Worm (Caenorhabditis elegans) whole organism, young adult: ENCODE measurements around the gene C51E3.6.

Experiments used
- D2030.7 ChIP-seq: fragments of 200-800 bp; sonication (Bioruptor generic); IDR thresholded peaks from 2 replicates; pipeline ENCODE4 v1.3.6; 2022; ENCODE audit warnings: missing genetic modification reagents, missing genetic modification characterization, missing compliant biosample characterization
- F57C9.4 ChIP-seq: sonication (generic microtip); optimal IDR thresholded peaks from 2 replicates; lab custom pipeline; 2017; ENCODE audit warnings: mild to moderate bottlenecking, missing genetic modification characterization, missing compliant biosample characterization
- Y53F4B.3 ChIP-seq: fragments of 200-800 bp; sonication (Bioruptor generic); IDR thresholded peaks from 2 replicates; pipeline ENCODE4 v1.3.6; 2022; ENCODE audit warnings: missing genetic modification reagents, missing genetic modification characterization, missing compliant biosample characterization
- Y53G8AR.9 ChIP-seq: fragments of 200-800 bp; sonication (Bioruptor generic); conservative IDR thresholded peaks from 2 replicates; pipeline ENCODE4 v1.3.6; 2022; ENCODE audit warnings: missing genetic modification reagents, missing genetic modification characterization, missing compliant biosample characterization
- ZK185.1 ChIP-seq: sonication (generic microtip); optimal IDR thresholded peaks from 2 replicates; lab custom pipeline; 2016; ENCODE audit warnings: mild to moderate bottlenecking, missing genetic modification characterization, missing compliant biosample characterization; ENCODE audit not compliant: poor library complexity, severe bottlenecking
- ama-1 ChIP-seq, 3 experiments: fragments of 150-350 bp in 1 of 3; sonication (generic microtip) in 2 of 3; optimal IDR thresholded peaks; 2 replicates each; lab custom pipeline; 2014 to 2018; ENCODE audit warnings: missing biosample characterization in 2 of 3, missing genetic modification characterization in 2 of 3, missing genetic modification reagents in 2 of 3
- aptf-3 ChIP-seq: fragments of 200-800 bp; sonication (Bioruptor generic); IDR thresholded peaks from 2 replicates; pipeline ENCODE4 v1.3.6; 2022; ENCODE audit warnings: missing genetic modification characterization, missing compliant biosample characterization
- attf-5 ChIP-seq: fragments of 200-800 bp; sonication (Bioruptor generic); optimal IDR thresholded peaks from 2 replicates; lab custom pipeline; 2018; ENCODE audit warnings: mild to moderate bottlenecking, missing genetic modification characterization, missing compliant biosample characterization
- attf-6 ChIP-seq: fragments of 200-800 bp; sonication (Bioruptor generic); IDR thresholded peaks from 2 replicates; pipeline ENCODE4 v1.3.6; 2022; ENCODE audit warnings: missing genetic modification reagents, missing genetic modification characterization, missing compliant biosample characterization
- dox-1 ChIP-seq: fragments of 200-800 bp; sonication (Bioruptor generic); IDR thresholded peaks from 2 replicates; pipeline ENCODE4 v1.3.6; 2022; ENCODE audit warnings: missing genetic modification reagents, missing genetic modification characterization, missing compliant biosample characterization
- dpff-1 ChIP-seq: sonication (generic microtip); optimal IDR thresholded peaks from 2 replicates; lab custom pipeline; 2017; ENCODE audit warnings: mild to moderate bottlenecking, missing genetic modification characterization, missing compliant biosample characterization
- egl-18 ChIP-seq: fragments of 200-800 bp; sonication (Bioruptor generic); IDR thresholded peaks from 2 replicates; pipeline ENCODE4 v1.3.6; 2022; ENCODE audit warnings: missing genetic modification reagents, missing genetic modification characterization, missing compliant biosample characterization
- fkh-3 ChIP-seq: sonication (generic microtip); optimal IDR thresholded peaks from 2 replicates; lab custom pipeline; 2016; ENCODE audit warnings: mild to moderate bottlenecking, missing genetic modification characterization, missing compliant biosample characterization
- him-1 ChIP-seq: sonication (generic microtip); optimal IDR thresholded peaks from 2 replicates; lab custom pipeline; 2016; ENCODE audit warnings: missing genotype, missing genetic modification reagents, missing genetic modification characterization, missing compliant biosample characterization
- hrde-1 ChIP-seq: sonication (generic microtip); optimal IDR thresholded peaks from 2 replicates; lab custom pipeline; 2016; ENCODE audit warnings: missing genetic modification characterization, mild to moderate bottlenecking, missing compliant biosample characterization, moderate library complexity, missing genotype, missing genetic modification reagents, borderline replicate concordance
- let-607 ChIP-seq, 2 experiments: fragments of 200-800 bp in 1 of 2; sonication (Bioruptor generic) in 1 of 2; sonication (generic microtip) in 1 of 2; optimal IDR thresholded peaks; 2 replicates each; lab custom pipeline; 2016 to 2018; ENCODE audit warnings: mild to moderate bottlenecking in 2 of 2, missing compliant biosample characterization in 2 of 2, missing genetic modification characterization in 2 of 2, moderate library complexity in 2 of 2, missing genotype in 1 of 2
- lsl-1 ChIP-seq: fragments of 200-800 bp; sonication (Bioruptor generic); optimal IDR thresholded peaks from 2 replicates; lab custom pipeline; 2018; ENCODE audit warnings: mild to moderate bottlenecking, missing genetic modification characterization, moderate library complexity, missing compliant biosample characterization
- lsy-27 ChIP-seq: sonication (generic microtip); optimal IDR thresholded peaks from 2 replicates; lab custom pipeline; 2017; ENCODE audit warnings: missing genetic modification characterization, mild to moderate bottlenecking, missing compliant biosample characterization, antibody characterized with exemption, missing genotype, borderline replicate concordance; ENCODE audit not compliant: insufficient read depth
- mes-4 ChIP-seq: sonication (generic microtip); optimal IDR thresholded peaks from 2 replicates; lab custom pipeline; 2016; ENCODE audit warnings: missing genotype, missing genetic modification characterization, missing compliant biosample characterization
- mxl-1 ChIP-seq: sonication (generic microtip); optimal IDR thresholded peaks from 2 replicates; lab custom pipeline; 2016; ENCODE audit warnings: missing genetic modification characterization, missing compliant biosample characterization
- nfya-1 ChIP-seq: sonication (generic microtip); optimal IDR thresholded peaks from 2 replicates; lab custom pipeline; 2017; ENCODE audit warnings: antibody characterized with exemption, missing compliant biosample characterization, missing genetic modification characterization, borderline replicate concordance; ENCODE audit not compliant: insufficient read depth
- nhr-120 ChIP-seq: fragments of 200-800 bp; sonication (Bioruptor generic); IDR thresholded peaks from 2 replicates; pipeline ENCODE4 v1.3.6; 2022; ENCODE audit warnings: missing genetic modification characterization, missing compliant biosample characterization
- nhr-27 ChIP-seq: fragments of 200-800 bp; sonication (Bioruptor generic); optimal IDR thresholded peaks from 2 replicates; lab custom pipeline; 2018; ENCODE audit warnings: mild to moderate bottlenecking, missing genetic modification characterization, moderate library complexity, missing compliant biosample characterization
- nhr-80 ChIP-seq: sonication (generic microtip); optimal IDR thresholded peaks from 2 replicates; lab custom pipeline; 2016; ENCODE audit warnings: missing genetic modification characterization, missing compliant biosample characterization
- rcor-1 ChIP-seq: fragments of 200-800 bp; sonication (Bioruptor generic); IDR thresholded peaks from 2 replicates; pipeline ENCODE4 v1.3.6; 2022; ENCODE audit warnings: missing genetic modification reagents, missing genetic modification characterization, missing compliant biosample characterization
- sdz-38 ChIP-seq: sonication (generic microtip); optimal IDR thresholded peaks from 2 replicates; lab custom pipeline; 2016; ENCODE audit warnings: missing genotype, missing genetic modification characterization, missing compliant biosample characterization
- sea-2 ChIP-seq: fragments of 200-800 bp; sonication (Bioruptor generic); IDR thresholded peaks from 2 replicates; pipeline ENCODE4 v1.3.6; 2022; ENCODE audit warnings: missing genetic modification characterization, missing compliant biosample characterization
- snpc-1.1 ChIP-seq: sonication (generic microtip); optimal IDR thresholded peaks from 2 replicates; lab custom pipeline; 2017; ENCODE audit warnings: missing genetic modification characterization, mild to moderate bottlenecking, missing compliant biosample characterization, antibody characterized with exemption, moderate library complexity, missing genotype, missing genetic modification reagents; ENCODE audit not compliant: insufficient read depth
- snpc-1.3 ChIP-seq: sonication (generic microtip); optimal IDR thresholded peaks from 2 replicates; lab custom pipeline; 2017; ENCODE audit warnings: missing genetic modification characterization, mild to moderate bottlenecking, missing compliant biosample characterization, antibody characterized with exemption, moderate library complexity, missing genotype, missing genetic modification reagents; ENCODE audit not compliant: insufficient read depth
- tbp1 ChIP-seq: fragments of 200-800 bp; sonication (Bioruptor generic); optimal IDR thresholded peaks from 2 replicates; lab custom pipeline; 2018; ENCODE audit warnings: mild to moderate bottlenecking, missing genetic modification characterization, missing compliant biosample characterization
- unc-62 ChIP-seq: fragments of 150-350 bp; optimal IDR thresholded peaks from 2 replicates; lab custom pipeline; 2014; ENCODE audit warnings: missing biosample characterization, missing genetic modification reagents, missing genetic modification characterization
- xnd-1 ChIP-seq: sonication (generic microtip); optimal IDR thresholded peaks from 2 replicates; lab custom pipeline; 2016; ENCODE audit warnings: missing genotype, missing genetic modification reagents, missing genetic modification characterization, missing compliant biosample characterization

C51E3.6 gene

DNA sequence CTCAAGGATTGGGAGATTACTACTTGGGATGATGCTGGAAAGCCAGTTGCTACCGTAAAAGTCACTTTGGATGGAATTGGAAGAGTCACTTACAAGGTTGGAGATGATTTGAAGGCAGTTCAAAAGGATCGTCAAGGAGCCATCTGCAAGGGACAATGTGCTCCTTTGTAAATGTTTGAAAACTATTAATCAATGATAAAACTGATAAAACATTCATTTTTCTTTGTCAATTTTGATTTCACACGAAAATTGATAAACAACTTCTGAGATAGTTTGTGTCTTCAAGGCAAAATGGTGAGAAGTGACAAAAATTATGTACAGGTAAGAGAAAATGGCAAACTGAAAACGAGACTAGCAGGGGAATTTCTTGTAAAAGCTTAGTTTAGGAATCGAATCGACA is 36.1 kb upstream of the C51E3.6 start:
- no peak for TF ChIP-seq sdz-38
- TF ChIP-seq rcor-1 (GFP tag; lab: Robert Waterston, UW), result no peak
- no peak for TF ChIP-seq Y53F4B.3 (GFP tag; lab: Robert Waterston, UW)
- TF ChIP-seq Y53G8AR.9 (GFP tag; lab: Robert Waterston, UW), result no peak
- TF ChIP-seq lsl-1 (GFP tag; lab: Kevin White, UChicago), result no peak
- TF ChIP-seq nhr-120, result no peak

DNA sequence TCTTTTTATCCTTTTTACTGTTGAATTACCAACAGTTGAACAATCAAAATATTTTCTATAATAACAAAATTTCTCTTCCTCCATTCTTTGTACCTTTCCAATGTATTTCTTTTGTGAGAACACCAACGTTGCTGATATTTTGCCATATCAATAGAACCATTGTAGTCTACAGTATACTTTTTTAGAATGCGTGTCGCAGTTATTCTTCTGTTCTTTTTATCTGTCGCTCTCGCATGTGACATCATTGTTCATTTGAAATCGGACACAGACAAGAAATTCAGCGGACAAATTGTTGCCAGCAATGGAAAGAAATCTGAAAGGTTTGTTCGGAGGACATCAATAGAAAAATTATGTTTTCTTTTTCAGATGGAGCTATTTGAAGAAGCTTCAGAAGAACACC is 35.6 kb upstream of the C51E3.6 start, which contains the start of gene ZK856.7:
Gene ZK856.7, plus strand, starts transcription at position 186 of the 400 bp plus-strand sequence.
- TF ChIP-seq egl-18 (GFP tag; lab: Robert Waterston, UW) (no peak), ama-1 (optimal IDR thresholded peaks at IDR 0.05; lab: Kevin White, UChicago) (no peak), ama-1 (GFP tag; optimal IDR thresholded peaks at IDR 0.05; lab: Kevin White, UChicago) (peak in 1 of 2 experiments; percentile 7)

DNA sequence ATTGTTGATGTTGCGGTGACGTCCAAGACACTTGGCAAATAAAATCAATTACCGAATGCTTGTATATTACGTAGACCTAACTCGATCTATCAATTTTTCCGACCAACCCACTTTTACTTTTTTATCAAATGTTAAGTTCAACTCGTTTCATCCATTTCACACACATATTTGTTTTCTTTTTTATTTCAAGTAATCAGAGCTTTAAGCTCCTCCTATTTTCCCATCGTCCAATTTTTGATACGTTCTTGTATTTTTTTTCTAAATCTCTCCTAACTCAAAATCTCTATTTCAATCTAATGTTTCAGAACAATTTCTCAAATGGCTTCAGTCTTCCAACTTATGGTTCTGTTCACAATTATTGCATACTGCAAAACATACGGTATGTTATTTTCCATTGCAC is 32.1 kb upstream of the C51E3.6 start, which contains the start of gene ZK856.6:
Gene ZK856.6, plus strand, starts transcription at position 301 of the 400 bp plus-strand sequence.
- TF ChIP-seq attf-5 (no peak), him-1 (tag; lab: Kevin White, UChicago) (no peak), F57C9.4 (tag; lab: Kevin White, UChicago) (no peak), nhr-27 (tag; lab: Kevin White, UChicago) (no peak), sea-2 (GFP tag; lab: Robert Waterston, UW) (no peak), unc-62 (GFP tag; lab: Kevin White, UChicago) (no peak), nfya-1 (tag; lab: Kevin White, UChicago) (no peak), snpc-1.1 (no peak), D2030.7 (GFP tag; lab: Robert Waterston, UW) (no peak), dpff-1 (no peak), mes-4 (tag; lab: Kevin White, UChicago) (no peak), Y53F4B.3 (GFP tag; lab: Robert Waterston, UW) (no peak)

DNA sequence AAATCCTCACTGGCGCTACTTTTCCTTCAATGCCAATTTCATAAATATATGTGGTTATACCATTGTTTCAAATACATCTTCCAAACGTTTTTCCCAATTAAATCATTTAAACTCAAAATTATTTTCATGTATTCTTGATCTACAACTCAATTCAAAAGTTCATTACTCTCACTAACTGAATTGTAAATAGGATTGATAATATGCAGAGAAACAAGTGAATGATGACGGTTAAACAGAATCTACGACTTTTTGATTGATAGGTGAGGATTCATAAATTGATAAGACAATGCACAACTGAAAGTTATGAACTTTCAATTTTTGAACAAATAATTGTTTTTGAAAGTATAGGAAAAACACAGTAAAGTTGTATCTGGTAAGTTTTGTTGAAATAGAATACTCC is 25.0 kb upstream of the C51E3.6 start:
- TF ChIP-seq sea-2 (GFP tag; lab: Robert Waterston, UW) (no peak), nhr-80 (tag; lab: Kevin White, UChicago) (peak; percentile 23)

DNA sequence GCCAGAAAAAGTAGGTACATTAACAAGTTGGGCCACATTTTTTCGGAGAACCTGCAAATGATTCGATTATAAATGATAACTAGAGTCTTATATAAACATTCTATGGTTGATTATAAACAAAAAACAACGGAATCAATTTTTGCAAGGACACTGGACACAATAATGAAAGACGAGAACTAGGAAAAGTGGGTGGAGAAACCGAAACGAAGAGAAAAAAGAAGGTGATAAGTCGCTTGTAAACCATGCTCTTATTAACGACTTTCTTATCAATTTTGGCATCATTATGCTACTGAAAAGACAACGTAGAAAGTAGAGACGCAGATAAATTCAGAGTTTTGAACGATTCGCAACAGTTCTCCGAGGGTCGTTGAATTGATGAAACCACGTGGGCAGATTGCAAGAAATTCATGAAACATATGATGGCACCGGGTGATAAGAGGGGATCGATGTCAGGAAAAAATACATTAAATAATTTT is 23.9 kb upstream of the C51E3.6 start, which contains the start of gene ZK856.5:
Gene ZK856.5, minus strand, starts transcription at position 51 of the 476 bp plus-strand sequence.
- TF ChIP-seq let-607 (tag; optimal IDR thresholded peaks at IDR 0.05; lab: Kevin White, UChicago) (peak in 1 of 2 experiments; percentile 16), snpc-1.3 (tag; lab: Kevin White, UChicago) (no peak), hrde-1 (tag; lab: Kevin White, UChicago) (no peak), lsy-27 (tag; lab: Kevin White, UChicago) (no peak), Y53F4B.3 (GFP tag; lab: Robert Waterston, UW) (no peak), aptf-3 (no peak), mxl-1 (no peak), dox-1 (GFP tag; lab: Robert Waterston, UW) (no peak), xnd-1 (tag; lab: Kevin White, UChicago) (no peak), F57C9.4 (tag; lab: Kevin White, UChicago) (no peak), tbp1 (GFP tag; lab: Kevin White, UChicago) (no peak), nhr-80 (tag; lab: Kevin White, UChicago) (peak; percentile 69), fkh-3 (tag; lab: Kevin White, UChicago) (no peak), attf-6 (no peak), egl-18 (GFP tag; lab: Robert Waterston, UW) (no peak), ZK185.1 (tag; lab: Kevin White, UChicago) (no peak), mes-4 (tag; lab: Kevin White, UChicago) (no peak)
